Worm (Caenorhabditis elegans) whole organism, midembryonic: ENCODE results near the gene R11.3.

ENCODE experiments used
- med-1 ChIP-seq: sonication (generic microtip); optimal IDR thresholded peaks from 2 replicates; lab custom pipeline; 2017; ENCODE audit warnings: missing genetic modification characterization, mild to moderate bottlenecking, missing compliant biosample characterization, antibody characterized with exemption, missing genetic modification reagents; ENCODE audit not compliant: insufficient read depth
- ztf-29 ChIP-seq: fragments of 200-800 bp; sonication (Bioruptor generic); IDR thresholded peaks from 2 replicates; pipeline ENCODE4 v1.3.6; 2022; ENCODE audit warnings: missing genetic modification reagents, missing genetic modification characterization, missing compliant biosample characterization

ce11 chrX:16218306-16218705 lies 19.3 kb upstream of the R11.3 start:
- TF ChIP-seq med-1 (GFP tag; lab: Kevin White, UChicago) (no peak), ztf-29 (GFP tag; lab: Robert Waterston, UW) (no peak)
